Worm (Caenorhabditis elegans) whole organism, L4 larva: ENCODE measurements around the gene F36G9.15.

Experiments
- D1046.2 ChIP-seq: fragments of 200-800 bp; sonication (Bioruptor generic); IDR thresholded peaks from 2 replicates; pipeline ENCODE4 v1.3.6; 2022; ENCODE audit warnings: missing genetic modification characterization, missing compliant biosample characterization
- attf-4 ChIP-seq: sonication (generic microtip); optimal IDR thresholded peaks from 3 replicates; lab custom pipeline; 2017; ENCODE audit warnings: missing biosample characterization, missing genetic modification characterization
- ces-1 ChIP-seq: fragments of 150-350 bp; sonication (generic microtip); optimal IDR thresholded peaks from 4 replicates; lab custom pipeline; 2014; ENCODE audit warnings: missing biosample characterization, missing genetic modification reagents, missing genetic modification characterization
- cey-2 ChIP-seq: sonication (generic microtip); optimal IDR thresholded peaks from 3 replicates; lab custom pipeline; 2017; ENCODE audit warnings: missing genetic modification characterization, mild to moderate bottlenecking, missing compliant biosample characterization, antibody characterized with exemption, borderline replicate concordance; ENCODE audit not compliant: insufficient read depth
- hlh-11 ChIP-seq: fragments of 200-800 bp; sonication (Bioruptor generic); optimal IDR thresholded peaks from 2 replicates; lab custom pipeline; 2018; ENCODE audit warnings: mild to moderate bottlenecking, missing genetic modification characterization, missing compliant biosample characterization
- hlh-30 ChIP-seq: sonication (generic microtip); optimal IDR thresholded peaks from 2 replicates; lab custom pipeline; 2017; ENCODE audit warnings: antibody characterized with exemption, mild to moderate bottlenecking, missing genetic modification characterization, missing compliant biosample characterization; ENCODE audit not compliant: insufficient read depth
- lin-38 ChIP-seq: fragments of 200-800 bp; sonication (Bioruptor generic); IDR thresholded peaks from 2 replicates; pipeline ENCODE4 v1.3.6; 2022; ENCODE audit warnings: missing genetic modification reagents, missing genetic modification characterization, missing compliant biosample characterization
- mdl-1 ChIP-seq, 2 experiments: fragments of 150-350 bp in 1 of 2; sonication (generic microtip) in 1 of 2; optimal IDR thresholded peaks; 2 replicates each; lab custom pipeline; 2014 to 2017; ENCODE audit warnings: missing biosample characterization in 2 of 2, missing genetic modification characterization in 2 of 2
- nhr-11 ChIP-seq: fragments of 150-350 bp; optimal IDR thresholded peaks from 2 replicates; lab custom pipeline; 2014; ENCODE audit warnings: missing biosample characterization, missing genetic modification characterization
- pqm-1 ChIP-seq: sonication (generic microtip); optimal IDR thresholded peaks from 2 replicates; lab custom pipeline; 2017; ENCODE audit warnings: missing biosample characterization, missing genetic modification characterization
- rbr-2 ChIP-seq: sonication (generic microtip); optimal IDR thresholded peaks from 2 replicates; lab custom pipeline; 2016; ENCODE audit warnings: missing genotype, missing genetic modification characterization, missing compliant biosample characterization
- snpc-4 ChIP-seq: fragments of 150-350 bp; optimal IDR thresholded peaks from 2 replicates; lab custom pipeline; 2014; ENCODE audit warnings: missing biosample characterization, missing genetic modification characterization

ce11 chrV:15950903-15951302 is 37.1 kb downstream of the F36G9.15 start, which contains the start of gene srw-59:
- TF ChIP-seq snpc-4 (tag; lab: Kevin White, UChicago) (no peak), hlh-30 (no peak), attf-4 (tag; lab: Kevin White, UChicago) (no peak), ces-1 (GFP tag; lab: Kevin White, UChicago) (no peak), mdl-1 (tag; optimal IDR thresholded peaks at IDR 0.05; lab: Kevin White, UChicago) (no peak), rbr-2 (tag; lab: Kevin White, UChicago) (no peak), cey-2 (no peak), pqm-1 (tag; lab: Kevin White, UChicago) (no peak), lin-38 (GFP tag; lab: Robert Waterston, UW) (no peak), hlh-11 (no peak), D1046.2 (no peak), nhr-11 (tag; lab: Kevin White, UChicago) (no peak)
